Worm (Caenorhabditis elegans): Measurements from ENCODE around the gene srh-76.

ce11 chrV:5826592-5826991 lies 7.0 kb upstream of the srh-76 start, which contains the start of gene let-418:
- TF ChIP-seq nhr-237 (tag; optimal IDR thresholded peaks at IDR 0.05) (no peak), ceh-82 (tag; optimal IDR thresholded peaks at IDR 0.05) (no peak)
